Fruit fly (Drosophila melanogaster): ENCODE data around the gene CG6125.

Gene CG6125

dm6 chr3R:15363608-15364007 is 43.3 kb downstream of the CG6125 start, which contains the start of gene CG6171 (continued):
- TF ChIP-seq zen2 (GFP tag; IDR thresholded peaks at IDR 0.05; ENCODE audit: partially characterized antibody) (no peak; the same call in 2 of the 3 replicates), CG5180 (GFP tag; optimal IDR thresholded peaks at IDR 0.05) (no peak), zfh2 (GFP tag; optimal IDR thresholded peaks at IDR 0.05) (no peak), CG9437 (GFP tag; optimal IDR thresholded peaks at IDR 0.05) (no peak), CoRest (tag; optimal IDR thresholded peaks at IDR 0.05) (no peak), CG2875 (GFP tag; optimal IDR thresholded peaks at IDR 0.05) (no peak), scrt (GFP tag; optimal IDR thresholded peaks at IDR 0.05) (no peak), CG8944 (GFP tag; optimal IDR thresholded peaks at IDR 0.05) (no peak), CG13775 (GFP tag; optimal IDR thresholded peaks at IDR 0.05) (no peak), CG12659 (GFP tag; optimal IDR thresholded peaks at IDR 0.05) (peak; percentile 4), Opbp (GFP tag; IDR thresholded peaks at IDR 0.05; ENCODE audit: partially characterized antibody) (peak; percentile 43; the same call in 1 of the 3 replicates), grn (GFP tag; optimal IDR thresholded peaks at IDR 0.05) (no peak), E2f1 (GFP tag; IDR thresholded peaks at IDR 0.05) (no peak), Scr (GFP tag; IDR thresholded peaks at IDR 0.05; ENCODE audit: partially characterized antibody) (peak; percentile 64), oc (tag; optimal IDR thresholded peaks at IDR 0.05) (no peak), E2f2 (GFP tag; IDR thresholded peaks at IDR 0.05) (peak; percentile 91), dysf (GFP tag; IDR thresholded peaks at IDR 0.05) (no peak), gsb-n (tag; optimal IDR thresholded peaks at IDR 0.05) (no peak), pzg (GFP tag; optimal IDR thresholded peaks at IDR 0.05) (peak; percentile 55), CG10321 (GFP tag; IDR thresholded peaks at IDR 0.05) (no peak), hbn (GFP tag; IDR thresholded peaks at IDR 0.05; ENCODE audit: partially characterized antibody) (peak; percentile 44; the same call in 1 of the 2 replicates), BEAF-32 (GFP tag; optimal IDR thresholded peaks at IDR 0.05) (peak; percentile 63), Neu2 (GFP tag; optimal IDR thresholded peaks at IDR 0.05; ENCODE audit: borderline replicate concordance) (peak; percentile 18), CG6791 (GFP tag; IDR thresholded peaks at IDR 0.05; ENCODE audit: partially characterized antibody) (peak; percentile 70; the same call in 2 of the 3 replicates), CG1647 (GFP tag; optimal IDR thresholded peaks at IDR 0.05) (no peak), Atf6 (GFP tag; IDR thresholded peaks at IDR 0.05) (no peak), Dp (GFP tag; optimal IDR thresholded peaks at IDR 0.05) (peak; percentile 82), CG12104 (GFP tag; optimal IDR thresholded peaks at IDR 0.05) (no peak), CG11247 (GFP tag; IDR thresholded peaks at IDR 0.05) (no peak), Usf (GFP tag; optimal IDR thresholded peaks at IDR 0.05) (no peak), Abd-B (GFP tag; optimal IDR thresholded peaks at IDR 0.05) (no peak), CG4820 (GFP tag; optimal IDR thresholded peaks at IDR 0.05) (no peak), Med (GFP tag) (peak; percentile 82), D (optimal IDR thresholded peaks at IDR 0.05) (no peak), D (GFP tag; optimal IDR thresholded peaks at IDR 0.05) (no peak), CG10267 (tag; optimal IDR thresholded peaks at IDR 0.05) (peak; percentile 92), Dll (GFP tag; IDR thresholded peaks at IDR 0.05; ENCODE audit: partially characterized antibody) (peak; percentile 69; the same call in 3 of the 4 replicates), Doc3 (GFP tag; IDR thresholded peaks at IDR 0.05; ENCODE audit: partially characterized antibody) (0 out of 3 replicates have a peak, but pooled peaks have one; percentile 17), CG17186 (GFP tag; optimal IDR thresholded peaks at IDR 0.05) (no peak), stwl (tag; optimal IDR thresholded peaks at IDR 0.05) (peak; percentile 61), Dek (tag; optimal IDR thresholded peaks at IDR 0.05) (no peak), CG4617 (GFP tag; optimal IDR thresholded peaks at IDR 0.05; ENCODE audit: borderline replicate concordance) (peak; percentile 72), Dref (GFP tag; IDR thresholded peaks at IDR 0.05) (peak; percentile 76), pum (GFP tag; optimal IDR thresholded peaks at IDR 0.05) (no peak), tio (GFP tag; optimal IDR thresholded peaks at IDR 0.05) (no peak), Six4 (GFP tag; optimal IDR thresholded peaks at IDR 0.05) (no peak), CG5953 (GFP tag; IDR thresholded peaks at IDR 0.05) (no peak), Chrac-16 (GFP tag; optimal IDR thresholded peaks at IDR 0.05) (no peak), emc (GFP tag; optimal IDR thresholded peaks at IDR 0.05) (no peak), phol (tag; optimal IDR thresholded peaks at IDR 0.05) (peak; percentile 41)

All from whole organism, embryonic.